Fruit fly (Drosophila melanogaster) whole organism, embryonic: ENCODE results near the gene spn-F.

Source experiments
- Antp ChIP-seq: fragments of 200-800 bp; sonication (Bioruptor generic); optimal IDR thresholded peaks from 3 replicates; lab custom pipeline; 2016; ENCODE audit warnings: missing biosample characterization, missing genetic modification characterization
- BEAF-32 ChIP-seq: fragments of 200-800 bp; sonication (Bioruptor generic); optimal IDR thresholded peaks from 3 replicates; lab custom pipeline; 2017; ENCODE audit warnings: missing biosample characterization, missing genetic modification characterization, mild to moderate bottlenecking, moderate library complexity, missing genetic modification reagents
- C15 ChIP-seq: fragments of 200-800 bp; sonication (Bioruptor generic); IDR thresholded peaks from 3 replicates; pipeline ENCODE4 v1.3.6; 2022; ENCODE audit warnings: missing biosample characterization, missing genetic modification characterization
- CG10267 ChIP-seq: fragments of 200-800 bp; sonication (Bioruptor generic); optimal IDR thresholded peaks from 2 replicates; lab custom pipeline; 2018; ENCODE audit warnings: missing biosample characterization, mild to moderate bottlenecking, missing genetic modification characterization, moderate library complexity
- CG10321 ChIP-seq: fragments of 200-800 bp; sonication (Bioruptor generic); IDR thresholded peaks from 2 replicates; pipeline ENCODE4 v1.3.6; 2022; ENCODE audit warnings: missing biosample characterization, missing genetic modification characterization
- CG10431 ChIP-seq: fragments of 200-800 bp; sonication (Bioruptor generic); optimal IDR thresholded peaks from 3 replicates; lab custom pipeline; 2018; ENCODE audit warnings: missing biosample characterization, mild to moderate bottlenecking, missing genetic modification characterization
- CG10654 ChIP-seq: fragments of 200-800 bp; sonication (Bioruptor generic); optimal IDR thresholded peaks from 2 replicates; lab custom pipeline; 2016; ENCODE audit warnings: missing biosample characterization, missing genetic modification characterization
- CG10979 ChIP-seq: fragments of 200-800 bp; sonication (Bioruptor generic); optimal IDR thresholded peaks from 2 replicates; lab custom pipeline; 2018; ENCODE audit warnings: missing biosample characterization, mild to moderate bottlenecking, missing genetic modification characterization, moderate library complexity
- CG11085 ChIP-seq: fragments of 200-800 bp; sonication (Bioruptor generic); IDR thresholded peaks from 2 replicates; pipeline ENCODE4 v1.3.6; 2022; ENCODE audit warnings: missing biosample characterization, missing genetic modification characterization
- CG13287 ChIP-seq: fragments of 200-800 bp; sonication (Bioruptor generic); IDR thresholded peaks from 2 replicates; pipeline ENCODE4 v1.3.6; 2022; ENCODE audit warnings: missing biosample characterization, missing genetic modification characterization; ENCODE audit not compliant: partially characterized antibody
- CG17186 ChIP-seq: fragments of 200-800 bp; sonication (Bioruptor generic); optimal IDR thresholded peaks from 3 replicates; lab custom pipeline; 2017; ENCODE audit warnings: missing biosample characterization, missing genetic modification reagents, missing genetic modification characterization
- CG17328 ChIP-seq: fragments of 200-800 bp; sonication (Bioruptor generic); IDR thresholded peaks from 2 replicates; pipeline ENCODE4 v1.3.6; 2022; ENCODE audit warnings: missing biosample characterization, missing genetic modification characterization
- CG18476 ChIP-seq: fragments of 200-800 bp; sonication (Bioruptor generic); optimal IDR thresholded peaks from 2 replicates; lab custom pipeline; 2016; ENCODE audit warnings: missing biosample characterization, mild to moderate bottlenecking, missing genetic modification characterization
- CG18599 ChIP-seq: fragments of 200-800 bp; sonication (Bioruptor generic); optimal IDR thresholded peaks from 3 replicates; lab custom pipeline; 2017; ENCODE audit warnings: missing biosample characterization, missing genetic modification characterization, mild to moderate bottlenecking, moderate library complexity, missing genetic modification reagents
- CG3065 ChIP-seq: fragments of 200-800 bp; sonication (Bioruptor generic); optimal IDR thresholded peaks from 2 replicates; lab custom pipeline; 2016; ENCODE audit warnings: missing biosample characterization, missing genetic modification characterization
- CG32767 ChIP-seq: fragments of 200-800 bp; sonication (Bioruptor generic); IDR thresholded peaks from 2 replicates; pipeline ENCODE4 v1.3.6; 2022; ENCODE audit warnings: missing biosample characterization, missing genetic modification characterization
- CG34422 ChIP-seq: fragments of 200-800 bp; sonication (Bioruptor generic); IDR thresholded peaks from 3 replicates; pipeline ENCODE4 v1.3.6; 2022; ENCODE audit warnings: missing biosample characterization, missing genetic modification characterization
- CG3838 ChIP-seq: fragments of 200-800 bp; sonication (Bioruptor generic); optimal IDR thresholded peaks from 3 replicates; lab custom pipeline; 2016; ENCODE audit warnings: missing biosample characterization, missing genetic modification characterization
- CG4854 ChIP-seq: fragments of 200-800 bp; sonication (Bioruptor generic); optimal IDR thresholded peaks from 2 replicates; lab custom pipeline; 2016; ENCODE audit warnings: missing biosample characterization, missing genetic modification characterization, inconsistent platforms
- CG5180 ChIP-seq: fragments of 200-800 bp; sonication (Bioruptor generic); optimal IDR thresholded peaks from 3 replicates; lab custom pipeline; 2017; ENCODE audit warnings: missing biosample characterization, missing genetic modification characterization, mild to moderate bottlenecking, moderate library complexity, missing genetic modification reagents
- CG6765 ChIP-seq: fragments of 200-800 bp; sonication (Bioruptor generic); optimal IDR thresholded peaks from 3 replicates; lab custom pipeline; 2017; ENCODE audit warnings: missing biosample characterization, mild to moderate bottlenecking, missing genetic modification characterization
- CG6854 ChIP-seq: fragments of 200-800 bp; sonication (Bioruptor generic); optimal IDR thresholded peaks from 3 replicates; lab custom pipeline; 2017; ENCODE audit warnings: missing biosample characterization, mild to moderate bottlenecking, missing genetic modification characterization
- CG7786 ChIP-seq: fragments of 200-800 bp; sonication (Bioruptor generic); optimal IDR thresholded peaks from 2 replicates; lab custom pipeline; 2016; ENCODE audit warnings: missing biosample characterization, missing genetic modification characterization
- CG7839 ChIP-seq: fragments of 200-800 bp; sonication (Bioruptor generic); optimal IDR thresholded peaks from 3 replicates; lab custom pipeline; 2018; ENCODE audit warnings: missing biosample characterization, mild to moderate bottlenecking, missing genetic modification characterization, moderate library complexity
- CG8359 ChIP-seq: fragments of 200-800 bp; sonication (Bioruptor generic); optimal IDR thresholded peaks from 2 replicates; lab custom pipeline; 2017; ENCODE audit warnings: missing biosample characterization, mild to moderate bottlenecking, missing genetic modification characterization, borderline replicate concordance
- Hmr ChIP-seq: fragments of 200-800 bp; sonication (Bioruptor generic); optimal IDR thresholded peaks from 3 replicates; lab custom pipeline; 2017; ENCODE audit warnings: mild to moderate bottlenecking, missing biosample characterization, missing genetic modification reagents, missing genetic modification characterization
- Hr3 ChIP-seq: fragments of 200-800 bp; sonication (Bioruptor generic); optimal IDR thresholded peaks from 3 replicates; lab custom pipeline; 2016; ENCODE audit warnings: missing biosample characterization, missing genetic modification characterization
- Mrtf ChIP-seq: fragments of 200-800 bp; sonication (Bioruptor generic); IDR thresholded peaks from 3 replicates; pipeline ENCODE4 v1.3.6; 2022; ENCODE audit warnings: missing biosample characterization, missing genetic modification characterization
- Optix ChIP-seq: fragments of 200-800 bp; sonication (Bioruptor generic); IDR thresholded peaks from 3 replicates; pipeline ENCODE4 v1.3.6; 2022; ENCODE audit warnings: missing biosample characterization, missing genetic modification characterization
- al ChIP-seq: fragments of 200-800 bp; sonication (Bioruptor generic); IDR thresholded peaks from 2 replicates; pipeline ENCODE4 v1.3.6; 2022; ENCODE audit warnings: missing biosample characterization, missing genetic modification characterization
- amos ChIP-seq: fragments of 200-800 bp; sonication (Bioruptor generic); IDR thresholded peaks from 2 replicates; pipeline ENCODE4 v1.3.6; 2022; ENCODE audit warnings: missing biosample characterization, missing genetic modification characterization; ENCODE audit not compliant: partially characterized antibody
- ash1 ChIP-seq: fragments of 200-800 bp; sonication (Bioruptor generic); optimal IDR thresholded peaks from 2 replicates; lab custom pipeline; 2018; ENCODE audit warnings: missing biosample characterization, mild to moderate bottlenecking, missing genetic modification characterization
- btn ChIP-seq: fragments of 200-800 bp; sonication (Bioruptor generic); optimal IDR thresholded peaks from 2 replicates; lab custom pipeline; 2016; ENCODE audit warnings: missing biosample characterization, missing genetic modification characterization
- cato ChIP-seq: fragments of 200-800 bp; sonication (Bioruptor generic); optimal IDR thresholded peaks from 2 replicates; lab custom pipeline; 2016; ENCODE audit warnings: missing biosample characterization, missing genetic modification characterization, borderline replicate concordance
- chm ChIP-seq: fragments of 200-800 bp; sonication (Bioruptor generic); IDR thresholded peaks from 2 replicates; pipeline ENCODE4 v1.3.6; 2022; ENCODE audit warnings: missing biosample characterization, missing genetic modification characterization
- cwo ChIP-seq: fragments of 200-800 bp; sonication (Bioruptor generic); optimal IDR thresholded peaks from 3 replicates; lab custom pipeline; 2017; ENCODE audit warnings: missing biosample characterization, missing genetic modification characterization, mild to moderate bottlenecking, moderate library complexity, missing genetic modification reagents
- dm ChIP-seq: fragments of 200-800 bp; sonication (Bioruptor generic); optimal IDR thresholded peaks from 3 replicates; lab custom pipeline; 2016; ENCODE audit warnings: missing biosample characterization, missing genetic modification characterization
- ftz-f1 ChIP-seq: fragments of 200-800 bp; sonication (Bioruptor generic); optimal IDR thresholded peaks from 2 replicates; lab custom pipeline; 2016; ENCODE audit warnings: missing biosample characterization, missing genetic modification characterization
- h ChIP-seq: fragments of >200 bp; optimal IDR thresholded peaks from 2 replicates; lab custom pipeline; 2017
- jumu ChIP-seq: fragments of 200-800 bp; sonication (Bioruptor generic); optimal IDR thresholded peaks from 3 replicates; lab custom pipeline; 2016; ENCODE audit warnings: missing biosample characterization, missing genetic modification characterization
- kni ChIP-seq: fragments of 200-800 bp; sonication (Bioruptor generic); optimal IDR thresholded peaks from 3 replicates; lab custom pipeline; 2017; ENCODE audit warnings: mild to moderate bottlenecking, missing biosample characterization, missing genetic modification reagents, missing genetic modification characterization
- mirr ChIP-seq: fragments of 200-800 bp; sonication (Bioruptor generic); optimal IDR thresholded peaks from 3 replicates; lab custom pipeline; 2018; ENCODE audit warnings: missing biosample characterization, mild to moderate bottlenecking, missing genetic modification characterization
- pho ChIP-seq: fragments of 200-800 bp; sonication (Bioruptor generic); optimal IDR thresholded peaks from 2 replicates; lab custom pipeline; 2016; ENCODE audit warnings: missing biosample characterization, missing genetic modification characterization
- sc ChIP-seq, 3 experiments: fragments of >200 bp in 2 of 3; fragments of 200-800 bp in 1 of 3; sonication (Bioruptor generic) in 1 of 3; optimal IDR thresholded peaks; 2 replicates in 2 of 3; 3 replicates in 1 of 3; lab custom pipeline; 2017; ENCODE audit warnings: mild to moderate bottlenecking in 1 of 3, missing biosample characterization in 1 of 3, missing genetic modification characterization in 1 of 3, missing genetic modification reagents in 1 of 3
- sna ChIP-seq: fragments of 200-800 bp; sonication (Bioruptor generic); IDR thresholded peaks from 2 replicates; pipeline ENCODE4 v1.3.6; 2022; ENCODE audit warnings: missing biosample characterization, missing genetic modification characterization; ENCODE audit not compliant: partially characterized antibody
- sqz ChIP-seq: fragments of 200-800 bp; sonication (Bioruptor generic); optimal IDR thresholded peaks from 3 replicates; lab custom pipeline; 2018; ENCODE audit warnings: missing biosample characterization, mild to moderate bottlenecking, missing genetic modification characterization
- toy ChIP-seq: fragments of 200-800 bp; sonication (Bioruptor generic); IDR thresholded peaks from 2 replicates; pipeline ENCODE4 v1.3.6; 2022; ENCODE audit warnings: missing biosample characterization, missing genetic modification characterization
- trem ChIP-seq: fragments of 200-800 bp; optimal IDR thresholded peaks from 3 replicates; lab custom pipeline; 2019; ENCODE audit warnings: missing biosample characterization, mild to moderate bottlenecking, missing genetic modification characterization, moderate library complexity
- zen2 ChIP-seq: fragments of 200-800 bp; sonication (Bioruptor generic); IDR thresholded peaks from 3 replicates; pipeline ENCODE4 v1.3.6; 2022; ENCODE audit warnings: missing biosample characterization, missing genetic modification characterization; ENCODE audit not compliant: partially characterized antibody

Gene spn-F

dm6 chr3R:31220456-31221336 is 34.2 kb upstream of the spn-F start, which contains the start of gene CG12054 (continued):
- TF ChIP-seq CG17186 (peak; percentile 9), sc (optimal IDR thresholded peaks at IDR 0.05; lab: Kevin White, UChicago) (no peak), sc (GFP tag; optimal IDR thresholded peaks at IDR 0.05; lab: Kevin White, UChicago) (no peak), Hr3 (GFP tag; lab: Kevin White, UChicago) (no peak), CG34422 (GFP tag; lab: Robert Waterston, UW) (no peak), CG5180 (GFP tag; lab: Kevin White, UChicago) (no peak), Optix (GFP tag; lab: Robert Waterston, UW) (no peak), sqz (no peak), chm (GFP tag; lab: Robert Waterston, UW) (no peak), C15 (GFP tag; lab: Robert Waterston, UW) (no peak), Mrtf (GFP tag; lab: Robert Waterston, UW) (no peak), CG3065 (GFP tag; lab: Kevin White, UChicago) (no peak), CG10267 (tag; lab: Kevin White, UChicago) (no peak), CG18599 (GFP tag; lab: Kevin White, UChicago) (peak; percentile 2), kni (GFP tag; lab: Kevin White, UChicago) (no peak), trem (tag; lab: Kevin White, UChicago) (no peak), CG10431 (GFP tag; lab: Kevin White, UChicago) (no peak), ftz-f1 (GFP tag; lab: Kevin White, UChicago) (no peak), CG7786 (GFP tag; lab: Kevin White, UChicago) (no peak), jumu (GFP tag; lab: Kevin White, UChicago) (no peak), h (lab: Kevin White, UChicago) (no peak), Hmr (GFP tag; lab: Kevin White, UChicago) (peak; percentile 20), amos (GFP tag; lab: Robert Waterston, UW) (no peak), CG18476 (no peak), CG10654 (GFP tag; lab: Kevin White, UChicago) (no peak), CG17328 (no peak), CG7839 (no peak), Antp (GFP tag; lab: Kevin White, UChicago) (no peak), zen2 (GFP tag; lab: Robert Waterston, UW) (no peak), cato (GFP tag; lab: Kevin White, UChicago) (no peak), CG10979 (no peak), CG6854 (GFP tag; lab: Kevin White, UChicago) (no peak), dm (GFP tag; lab: Kevin White, UChicago) (no peak), toy (GFP tag; lab: Robert Waterston, UW) (no peak), CG13287 (no peak), CG6765 (no peak), CG8359 (GFP tag; lab: Kevin White, UChicago) (no peak), cwo (GFP tag; lab: Kevin White, UChicago) (no peak), CG10321 (GFP tag; lab: Robert Waterston, UW) (no peak), pho (no peak), CG3838 (no peak), al (GFP tag; lab: Robert Waterston, UW) (no peak), btn (GFP tag; lab: Kevin White, UChicago) (no peak), CG4854 (GFP tag; lab: Kevin White, UChicago) (no peak), CG32767 (GFP tag; lab: Robert Waterston, UW) (no peak), BEAF-32 (peak; percentile 50), ash1 (GFP tag; lab: Kevin White, UChicago) (no peak), sna (GFP tag; lab: Robert Waterston, UW) (no peak), mirr (GFP tag; lab: Kevin White, UChicago) (no peak), CG11085 (GFP tag; lab: Robert Waterston, UW) (no peak)
